Worm (Caenorhabditis elegans): Measurements from ENCODE around the gene mam-1.

Gene mam-1

ce11 chrX:888294-888693 is at the start of gene mam-1:
TSS of gene mam-1 (minus strand) at chrX:888394.
- TF ChIP-seq tab-1 (GFP tag; IDR thresholded peaks at IDR 0.05) (no peak), flt-1 (GFP tag; IDR thresholded peaks at IDR 0.05) (no peak), ztf-29 (GFP tag; IDR thresholded peaks at IDR 0.05) (no peak), klf-2 (GFP tag; conservative IDR thresholded peaks at IDR 0.05) (no peak), ztf-23 (GFP tag; IDR thresholded peaks at IDR 0.05) (no peak), ref-1 (GFP tag; conservative IDR thresholded peaks at IDR 0.05) (no peak), T22C8.4 (GFP tag; IDR thresholded peaks at IDR 0.05) (no peak), cog-1 (tag; optimal IDR thresholded peaks at IDR 0.05) (no peak), med-1 (GFP tag; optimal IDR thresholded peaks at IDR 0.05; ENCODE audit: insufficient read depth) (no peak)

- TF ChIP-seq med-1 (GFP tag; optimal IDR thresholded peaks at IDR 0.05; ENCODE audit: insufficient read depth), result no peak
- no peak for TF ChIP-seq tab-1 (GFP tag; IDR thresholded peaks at IDR 0.05)
- no peak for TF ChIP-seq cog-1 (tag; optimal IDR thresholded peaks at IDR 0.05)
- TF ChIP-seq flt-1 (GFP tag; IDR thresholded peaks at IDR 0.05), result no peak
- TF ChIP-seq ref-1 (GFP tag; conservative IDR thresholded peaks at IDR 0.05), result no peak
- no peak for TF ChIP-seq T22C8.4 (GFP tag; IDR thresholded peaks at IDR 0.05)
- no peak for TF ChIP-seq ztf-23 (GFP tag; IDR thresholded peaks at IDR 0.05)
- TF ChIP-seq ztf-29 (GFP tag; IDR thresholded peaks at IDR 0.05), result no peak
- no peak for TF ChIP-seq klf-2 (GFP tag; conservative IDR thresholded peaks at IDR 0.05)
Observed at ce11 chrX:936013-936412, 47.8 kb upstream of the mam-1 start.

- TF ChIP-seq ref-1 (GFP tag; conservative IDR thresholded peaks at IDR 0.05), result no peak
- no peak for TF ChIP-seq ztf-23 (GFP tag; IDR thresholded peaks at IDR 0.05)
- TF ChIP-seq tab-1 (GFP tag; IDR thresholded peaks at IDR 0.05), result no peak
- TF ChIP-seq ztf-29 (GFP tag; IDR thresholded peaks at IDR 0.05), result no peak
Observed at ce11 chrX:933504-933903, 45.3 kb upstream of the mam-1 start, which contains the start of gene F35H12.1. TSS of gene F35H12.1 (plus strand) at chrX:933804.

- no peak for TF ChIP-seq ref-1 (GFP tag; conservative IDR thresholded peaks at IDR 0.05)
- TF ChIP-seq T22C8.4 (GFP tag; IDR thresholded peaks at IDR 0.05), result no peak
Observed at ce11 chrX:932874-933273, 44.7 kb upstream of the mam-1 start.

ce11 chrX:927632-928031 is 39.4 kb upstream of the mam-1 start:
- no peak for TF ChIP-seq flt-1 (GFP tag; IDR thresholded peaks at IDR 0.05)
- TF ChIP-seq klf-2 (GFP tag; conservative IDR thresholded peaks at IDR 0.05), result no peak
- TF ChIP-seq ztf-23 (GFP tag; IDR thresholded peaks at IDR 0.05), result no peak
- TF ChIP-seq ref-1 (GFP tag; conservative IDR thresholded peaks at IDR 0.05), result no peak
- no peak for TF ChIP-seq T22C8.4 (GFP tag; IDR thresholded peaks at IDR 0.05)
- TF ChIP-seq ztf-29 (GFP tag; IDR thresholded peaks at IDR 0.05), result no peak
- TF ChIP-seq tab-1 (GFP tag; IDR thresholded peaks at IDR 0.05), result no peak
- TF ChIP-seq cog-1 (tag; optimal IDR thresholded peaks at IDR 0.05), result no peak
- TF ChIP-seq med-1 (GFP tag; optimal IDR thresholded peaks at IDR 0.05; ENCODE audit: insufficient read depth), result no peak

ce11 chrX:926125-926524 is 37.9 kb upstream of the mam-1 start:
- TF ChIP-seq flt-1 (GFP tag; IDR thresholded peaks at IDR 0.05) (no peak), med-1 (GFP tag; optimal IDR thresholded peaks at IDR 0.05; ENCODE audit: insufficient read depth) (no peak), ref-1 (GFP tag; conservative IDR thresholded peaks at IDR 0.05) (no peak), T22C8.4 (GFP tag; IDR thresholded peaks at IDR 0.05) (no peak), klf-2 (GFP tag; conservative IDR thresholded peaks at IDR 0.05) (no peak), ztf-23 (GFP tag; IDR thresholded peaks at IDR 0.05) (no peak), ztf-29 (GFP tag; IDR thresholded peaks at IDR 0.05) (no peak), cog-1 (tag; optimal IDR thresholded peaks at IDR 0.05) (no peak), tab-1 (GFP tag; IDR thresholded peaks at IDR 0.05) (no peak)

- TF ChIP-seq klf-2 (GFP tag; conservative IDR thresholded peaks at IDR 0.05) (no peak), ref-1 (GFP tag; conservative IDR thresholded peaks at IDR 0.05) (no peak), ztf-23 (GFP tag; IDR thresholded peaks at IDR 0.05) (no peak), ztf-29 (GFP tag; IDR thresholded peaks at IDR 0.05) (no peak), T22C8.4 (GFP tag; IDR thresholded peaks at IDR 0.05) (no peak), flt-1 (GFP tag; IDR thresholded peaks at IDR 0.05) (no peak), cog-1 (tag; optimal IDR thresholded peaks at IDR 0.05) (no peak), tab-1 (GFP tag; IDR thresholded peaks at IDR 0.05) (no peak), med-1 (GFP tag; optimal IDR thresholded peaks at IDR 0.05; ENCODE audit: insufficient read depth) (no peak)
Observed at ce11 chrX:924495-925008, 36.4 kb upstream of the mam-1 start, which contains the start of the genes pifk-1 and tbc-11. TSS of gene pifk-1 (minus strand) at chrX:924511. TSS of gene tbc-11 (plus strand) at chrX:924958.

ce11 chrX:918097-918496 is 29.9 kb upstream of the mam-1 start, which contains the start of gene F35H12.5:
TSS of gene F35H12.5 (plus strand) at chrX:918397.
- TF ChIP-seq klf-2 (GFP tag; conservative IDR thresholded peaks at IDR 0.05), result no peak
- TF ChIP-seq T22C8.4 (GFP tag; IDR thresholded peaks at IDR 0.05), result no peak
- no peak for TF ChIP-seq cog-1 (tag; optimal IDR thresholded peaks at IDR 0.05)
- no peak for TF ChIP-seq ref-1 (GFP tag; conservative IDR thresholded peaks at IDR 0.05)

ce11 chrX:915510-915909 is 27.3 kb upstream of the mam-1 start, which contains the start of gene sel-12:
TSS of gene sel-12 (plus strand) at chrX:915867.
- TF ChIP-seq flt-1 (GFP tag; IDR thresholded peaks at IDR 0.05) (no peak), T22C8.4 (GFP tag; IDR thresholded peaks at IDR 0.05) (no peak), ztf-29 (GFP tag; IDR thresholded peaks at IDR 0.05) (no peak), ztf-23 (GFP tag; IDR thresholded peaks at IDR 0.05) (no peak), tab-1 (GFP tag; IDR thresholded peaks at IDR 0.05) (no peak), cog-1 (tag; optimal IDR thresholded peaks at IDR 0.05) (no peak)

ce11 chrX:912990-913389 is 24.8 kb upstream of the mam-1 start, which contains the start of gene F35H12.6:
TSS of gene F35H12.6 (plus strand) at chrX:913290.
- no peak for TF ChIP-seq T22C8.4 (GFP tag; IDR thresholded peaks at IDR 0.05)
- TF ChIP-seq tab-1 (GFP tag; IDR thresholded peaks at IDR 0.05), result no peak
- no peak for TF ChIP-seq klf-2 (GFP tag; conservative IDR thresholded peaks at IDR 0.05)
- no peak for TF ChIP-seq ztf-23 (GFP tag; IDR thresholded peaks at IDR 0.05)
- no peak for TF ChIP-seq ref-1 (GFP tag; conservative IDR thresholded peaks at IDR 0.05)
- no peak for TF ChIP-seq med-1 (GFP tag; optimal IDR thresholded peaks at IDR 0.05; ENCODE audit: insufficient read depth)
- TF ChIP-seq cog-1 (tag; optimal IDR thresholded peaks at IDR 0.05), result no peak
- TF ChIP-seq ztf-29 (GFP tag; IDR thresholded peaks at IDR 0.05), result no peak
- no peak for TF ChIP-seq flt-1 (GFP tag; IDR thresholded peaks at IDR 0.05)
